Worm (Caenorhabditis elegans) whole organism, L4 larva: ENCODE measurements around the gene dct-12.

Source experiments
- F44E2.7 ChIP-seq: fragments of 200-800 bp; sonication (Bioruptor generic); IDR thresholded peaks from 2 replicates; pipeline ENCODE4 v2.1.2; 2022; ENCODE audit warnings: missing genetic modification characterization, missing compliant biosample characterization
- Y48G9A.11 ChIP-seq: fragments of 200-800 bp; sonication (Bioruptor generic); IDR thresholded peaks from 2 replicates; pipeline ENCODE4 v1.3.6; 2022; ENCODE audit warnings: missing genetic modification reagents, missing genetic modification characterization, missing compliant biosample characterization
- Y5F2A.4 ChIP-seq: fragments of 200-800 bp; sonication (Bioruptor generic); optimal IDR thresholded peaks from 2 replicates; lab custom pipeline; 2018; ENCODE audit warnings: mild to moderate bottlenecking, missing genetic modification characterization, missing compliant biosample characterization
- aha-1 ChIP-seq: fragments of 150-350 bp; peaks from one replicate; lab custom pipeline; 2014; ENCODE audit warnings: missing biosample characterization, missing genetic modification characterization
- arid-1 ChIP-seq: fragments of 200-800 bp; sonication (Bioruptor generic); conservative IDR thresholded peaks from 2 replicates; pipeline ENCODE4 v1.3.6; 2022; ENCODE audit warnings: missing genetic modification reagents, missing genetic modification characterization, missing compliant biosample characterization
- ceh-32 ChIP-seq: sonication (generic microtip); optimal IDR thresholded peaks from 2 replicates; lab custom pipeline; 2016; ENCODE audit warnings: mild to moderate bottlenecking, missing genetic modification characterization, missing compliant biosample characterization; ENCODE audit not compliant: poor library complexity
- ceh-82 ChIP-seq: sonication (generic microtip); optimal IDR thresholded peaks from 2 replicates; lab custom pipeline; 2017; ENCODE audit warnings: missing biosample characterization, missing genetic modification characterization
- daf-16 ChIP-seq, 3 experiments: sonication (generic microtip); optimal IDR thresholded peaks; 2 replicates each; lab custom pipeline; 2016 to 2017; ENCODE audit warnings: missing genetic modification characterization in 3 of 3, missing genetic modification reagents in 3 of 3, mild to moderate bottlenecking in 2 of 3, missing compliant biosample characterization in 2 of 3, missing biosample characterization in 1 of 3, moderate library complexity in 1 of 3
- dmd-8 ChIP-seq: fragments of 200-800 bp; sonication (Bioruptor generic); IDR thresholded peaks from 2 replicates; pipeline ENCODE4 v1.3.6; 2022; ENCODE audit warnings: missing genetic modification characterization, missing compliant biosample characterization
- fkh-10 ChIP-seq: fragments of 150-350 bp; optimal IDR thresholded peaks from 2 replicates; lab custom pipeline; 2014; ENCODE audit warnings: missing biosample characterization, missing genetic modification reagents, missing genetic modification characterization
- gei-8 ChIP-seq: fragments of 200-800 bp; sonication (Bioruptor generic); optimal IDR thresholded peaks from 2 replicates; lab custom pipeline; 2018; ENCODE audit warnings: mild to moderate bottlenecking, missing genetic modification characterization, missing compliant biosample characterization
- jun-1 ChIP-seq: fragments of 150-350 bp; optimal IDR thresholded peaks from 2 replicates; lab custom pipeline; 2014; ENCODE audit warnings: missing biosample characterization, missing genetic modification reagents, missing genetic modification characterization
- lim-7 ChIP-seq: fragments of 200-800 bp; sonication (Bioruptor generic); IDR thresholded peaks from 2 replicates; pipeline ENCODE4 v1.3.6; 2022; ENCODE audit warnings: missing genetic modification characterization, missing compliant biosample characterization
- lir-3 ChIP-seq: sonication (generic microtip); optimal IDR thresholded peaks from 2 replicates; lab custom pipeline; 2016; ENCODE audit warnings: mild to moderate bottlenecking, missing genetic modification characterization, missing compliant biosample characterization
- mdl-1 ChIP-seq, 2 experiments: fragments of 150-350 bp in 1 of 2; sonication (generic microtip) in 1 of 2; optimal IDR thresholded peaks; 2 replicates each; lab custom pipeline; 2014 to 2017; ENCODE audit warnings: missing biosample characterization in 2 of 2, missing genetic modification characterization in 2 of 2
- mes-2 ChIP-seq: sonication (generic microtip); optimal IDR thresholded peaks from 2 replicates; lab custom pipeline; 2016; ENCODE audit warnings: missing genotype, mild to moderate bottlenecking, missing genetic modification characterization, missing compliant biosample characterization; ENCODE audit not compliant: poor library complexity, severe bottlenecking
- mxl-2 ChIP-seq: fragments of 200-800 bp; sonication (Bioruptor generic); conservative IDR thresholded peaks from 2 replicates; pipeline ENCODE4 v1.3.6; 2022; ENCODE audit warnings: missing genetic modification reagents, missing genetic modification characterization, missing compliant biosample characterization
- mxl-3 ChIP-seq: fragments of 200-800 bp; sonication (Bioruptor generic); optimal IDR thresholded peaks from 2 replicates; lab custom pipeline; 2018; ENCODE audit warnings: mild to moderate bottlenecking, missing genetic modification characterization, missing compliant biosample characterization
- nhr-237 ChIP-seq: sonication (generic microtip); optimal IDR thresholded peaks from 2 replicates; lab custom pipeline; 2017; ENCODE audit warnings: missing biosample characterization, missing genetic modification characterization
- nhr-48 ChIP-seq: sonication (generic microtip); optimal IDR thresholded peaks from 2 replicates; lab custom pipeline; 2016; ENCODE audit warnings: mild to moderate bottlenecking, missing genetic modification characterization, missing compliant biosample characterization
- nhr-77 ChIP-seq: fragments of 150-350 bp; optimal IDR thresholded peaks from 2 replicates; lab custom pipeline; 2014; ENCODE audit warnings: missing biosample characterization, missing genetic modification characterization
- pha-4 ChIP-seq, 2 experiments: fragments of 150-350 bp in 1 of 2; fragments of 200-800 bp in 1 of 2; sonication (Bioruptor generic) in 1 of 2; IDR thresholded peaks in 1 of 2; optimal IDR thresholded peaks in 1 of 2; 2 replicates each; pipeline versions ENCODE4 v1.3.6 to Lab custom; 2014 to 2022; ENCODE audit warnings: missing genetic modification characterization in 2 of 2, missing genetic modification reagents in 2 of 2, missing biosample characterization in 1 of 2, missing compliant biosample characterization in 1 of 2
- php-3 ChIP-seq: fragments of 200-800 bp; sonication (Bioruptor generic); IDR thresholded peaks from 2 replicates; pipeline ENCODE4 v1.3.6; 2022; ENCODE audit warnings: missing genetic modification reagents, missing genetic modification characterization, missing compliant biosample characterization
- pqm-1 ChIP-seq: sonication (generic microtip); optimal IDR thresholded peaks from 2 replicates; lab custom pipeline; 2017; ENCODE audit warnings: missing biosample characterization, missing genetic modification characterization
- set-16 ChIP-seq: fragments of 200-800 bp; sonication (Bioruptor generic); IDR thresholded peaks from 2 replicates; pipeline ENCODE4 v1.3.6; 2022; ENCODE audit warnings: missing genetic modification reagents, missing genetic modification characterization, missing compliant biosample characterization
- tra-1 ChIP-seq: fragments of 200-800 bp; sonication (Bioruptor generic); IDR thresholded peaks from 2 replicates; pipeline ENCODE4 v1.3.6; 2022; ENCODE audit warnings: missing genetic modification reagents, missing genetic modification characterization, missing compliant biosample characterization
- unc-130 ChIP-seq: sonication (generic microtip); optimal IDR thresholded peaks from 2 replicates; lab custom pipeline; 2016; ENCODE audit warnings: missing genetic modification reagents, missing genetic modification characterization, missing compliant biosample characterization
- unc-62 ChIP-seq, 3 experiments: fragments of 150-350 bp in 1 of 3; sonication (generic microtip); optimal IDR thresholded peaks in 2 of 3; peaks in 1 of 3; 1 replicate in 1 of 3; 2 replicates in 2 of 3; lab custom pipeline; 2014 to 2017; ENCODE audit warnings: missing biosample characterization in 3 of 3, missing genetic modification characterization in 3 of 3, missing genetic modification reagents in 3 of 3, missing genotype in 1 of 3
- zip-11 ChIP-seq: fragments of 200-800 bp; sonication (Bioruptor generic); IDR thresholded peaks from 2 replicates; pipeline ENCODE4 v1.3.6; 2022; ENCODE audit warnings: missing genetic modification characterization, missing compliant biosample characterization

dct-12 gene

ce11 chrII:12452754-12453352, 20.6 kb upstream of the dct-12 start, which contains the start of the genes sre-35 and sre-33:
sre-35 (minus strand) TSS chrII:12452854.
sre-33 (plus strand) TSS chrII:12453302.
- peak; percentile 81 for TF ChIP-seq aha-1
- TF ChIP-seq Y48G9A.11 (GFP tag; lab: Robert Waterston, UW): no peak
- TF ChIP-seq pha-4 (GFP tag; IDR thresholded peaks at IDR 0.05; lab: Robert Waterston, UW): no peak
- TF ChIP-seq pha-4 (tag; optimal IDR thresholded peaks at IDR 0.05; lab: Kevin White, UChicago): no peak
- TF ChIP-seq, all 104 proteins: peak for 1

ce11 chrII:12449849-12450248, 17.6 kb upstream of the dct-12 start, which contains the start of gene sre-34:
sre-34 (plus strand) TSS chrII:12450149.
- no peak for TF ChIP-seq Y5F2A.4 (GFP tag; lab: Kevin White, UChicago)
- no peak for TF ChIP-seq lir-3 (tag; lab: Kevin White, UChicago)
- no peak for TF ChIP-seq F44E2.7 (GFP tag; lab: Robert Waterston, UW)
- no peak for TF ChIP-seq tra-1
- no peak for TF ChIP-seq arid-1
- TF ChIP-seq unc-130 (GFP tag; lab: Kevin White, UChicago): no peak

- no peak for TF ChIP-seq mes-2
- TF ChIP-seq gei-8: no peak
- no peak for TF ChIP-seq mdl-1 (tag; optimal IDR thresholded peaks at IDR 0.05; lab: Kevin White, UChicago)
- no peak for TF ChIP-seq dmd-8 (GFP tag; lab: Robert Waterston, UW)
Measured at ce11 chrII:12448241-12448640, 16.0 kb upstream of the dct-12 start, which contains the start of gene srh-27. srh-27 (plus strand) TSS chrII:12448541.

- peak; percentile 55 for TF ChIP-seq aha-1
- no peak for TF ChIP-seq ceh-32 (tag; lab: Kevin White, UChicago)
- TF ChIP-seq, all 104 proteins: peak for 1
Measured at ce11 chrII:12444679-12445376, 12.6 kb upstream of the dct-12 start, which contains the start of the genes W05H5.1 and pitr-6. W05H5.1 (minus strand) TSS chrII:12444779. pitr-6 (plus strand) TSS chrII:12445326.

ce11 chrII:12441164-12441563, 8.9 kb upstream of the dct-12 start, which contains the start of gene Y57A10C.10:
Y57A10C.10 (minus strand) TSS chrII:12441264.
- TF ChIP-seq set-16: peak; percentile 12; the same call in 1 of the 2 replicates

ce11 chrII:12438441-12438840, 6.2 kb upstream of the dct-12 start, which contains the start of gene Y57A10C.9:
Y57A10C.9 (minus strand) TSS chrII:12438541.
- no peak for TF ChIP-seq jun-1 (tag; lab: Kevin White, UChicago)
- no peak for TF ChIP-seq zip-11
- TF ChIP-seq nhr-77: no peak
- no peak for TF ChIP-seq arid-1
- TF ChIP-seq php-3: no peak
- no peak for TF ChIP-seq nhr-48 (tag; lab: Kevin White, UChicago)
- TF ChIP-seq mxl-2 (GFP tag; lab: Robert Waterston, UW): no peak
- TF ChIP-seq pqm-1 (tag; lab: Kevin White, UChicago): no peak
- TF ChIP-seq unc-62 (GFP tag; optimal IDR thresholded peaks at IDR 0.05 in 1 of 2; lab: Kevin White, UChicago): no peak
- TF ChIP-seq unc-62 (tag; optimal IDR thresholded peaks at IDR 0.05; lab: Kevin White, UChicago): no peak

- TF ChIP-seq fkh-10 (GFP tag; lab: Kevin White, UChicago) (no peak), daf-16 (GFP tag; optimal IDR thresholded peaks at IDR 0.05; lab: Kevin White, UChicago) (no peak), daf-16 (tag; optimal IDR thresholded peaks at IDR 0.05; lab: Kevin White, UChicago) (no peak), nhr-237 (tag; lab: Kevin White, UChicago) (no peak), ceh-82 (tag; lab: Kevin White, UChicago) (no peak), mxl-3 (no peak), lim-7 (GFP tag; lab: Robert Waterston, UW) (0 out of 2 replicates have a peak, but pooled peaks have one; percentile 32)
- TF ChIP-seq, all 104 proteins: peak for 1
Measured at ce11 chrII:12436717-12437116, 4.5 kb upstream of the dct-12 start.
